Fruit fly (Drosophila melanogaster): ENCODE data around the gene CG9231.

CG9231 gene

dm6 chr3L:19574452-19574851 lies 11.4 kb downstream of the CG9231 start:
- TF ChIP-seq ss (GFP tag; optimal IDR thresholded peaks at IDR 0.05) (no peak), CG31627 (GFP tag; optimal IDR thresholded peaks at IDR 0.05) (no peak), CG8632 (GFP tag; optimal IDR thresholded peaks at IDR 0.05) (no peak), eg (GFP tag; IDR thresholded peaks at IDR 0.05) (no peak), Sox14 (GFP tag; optimal IDR thresholded peaks at IDR 0.05) (no peak), esn (GFP tag; optimal IDR thresholded peaks at IDR 0.05) (no peak), CG6276 (GFP tag; optimal IDR thresholded peaks at IDR 0.05) (no peak), Eip93F (GFP tag; optimal IDR thresholded peaks at IDR 0.05) (no peak), CG6854 (GFP tag; optimal IDR thresholded peaks at IDR 0.05) (no peak), Blimp-1 (GFP tag; optimal IDR thresholded peaks at IDR 0.05) (no peak), CG9139 (GFP tag; optimal IDR thresholded peaks at IDR 0.05) (no peak), Hr4 (GFP tag; optimal IDR thresholded peaks at IDR 0.05) (no peak), achi (GFP tag; optimal IDR thresholded peaks at IDR 0.05) (no peak), CG11294 (GFP tag; IDR thresholded peaks at IDR 0.05) (no peak), Ets96B (tag; optimal IDR thresholded peaks at IDR 0.05) (no peak)

dm6 chr3L:19569407-19569806 lies 16.4 kb downstream of the CG9231 start:
- no peak for TF ChIP-seq CG8119 (GFP tag; IDR thresholded peaks at IDR 0.05)

dm6 chr3L:19568999-19569398 lies 16.8 kb downstream of the CG9231 start:
- no peak for TF ChIP-seq esn (GFP tag; optimal IDR thresholded peaks at IDR 0.05)
- TF ChIP-seq Smox (GFP tag; optimal IDR thresholded peaks at IDR 0.05): no peak
- no peak for TF ChIP-seq Lpt (GFP tag; optimal IDR thresholded peaks at IDR 0.05)
- no peak for TF ChIP-seq CG6276 (GFP tag; optimal IDR thresholded peaks at IDR 0.05)
- no peak for TF ChIP-seq Eip78C (GFP tag)
- TF ChIP-seq CG1621 (tag; optimal IDR thresholded peaks at IDR 0.05): no peak
- no peak for TF ChIP-seq Ets21C (GFP tag; optimal IDR thresholded peaks at IDR 0.05)
- no peak for TF ChIP-seq fkh (GFP tag; optimal IDR thresholded peaks at IDR 0.05)

dm6 chr3L:19566127-19566526 lies 19.7 kb downstream of the CG9231 start:
- TF ChIP-seq achi (GFP tag; optimal IDR thresholded peaks at IDR 0.05) (no peak), OdsH (GFP tag; optimal IDR thresholded peaks at IDR 0.05) (no peak), Sox102F (GFP tag; optimal IDR thresholded peaks at IDR 0.05) (no peak), Met (GFP tag; optimal IDR thresholded peaks at IDR 0.05) (no peak), Ets21C (GFP tag; optimal IDR thresholded peaks at IDR 0.05) (no peak), salr (GFP tag; optimal IDR thresholded peaks at IDR 0.05) (no peak), fkh (GFP tag; optimal IDR thresholded peaks at IDR 0.05) (no peak), Eip78C (GFP tag) (no peak), eg (GFP tag; IDR thresholded peaks at IDR 0.05) (no peak), CG7368 (GFP tag; optimal IDR thresholded peaks at IDR 0.05) (no peak), fd59A (GFP tag; optimal IDR thresholded peaks at IDR 0.05) (no peak), CG4318 (GFP tag; optimal IDR thresholded peaks at IDR 0.05) (no peak), CG1621 (tag; optimal IDR thresholded peaks at IDR 0.05) (no peak)

- no peak for TF ChIP-seq topi (GFP tag; optimal IDR thresholded peaks at IDR 0.05)
- TF ChIP-seq CG16779 (tag; optimal IDR thresholded peaks at IDR 0.05): no peak
- no peak for TF ChIP-seq CG4318 (GFP tag; optimal IDR thresholded peaks at IDR 0.05)
- TF ChIP-seq spab (GFP tag; optimal IDR thresholded peaks at IDR 0.05): no peak
- TF ChIP-seq CG8319 (GFP tag; optimal IDR thresholded peaks at IDR 0.05): no peak
- TF ChIP-seq Met (GFP tag; optimal IDR thresholded peaks at IDR 0.05): no peak
- no peak for TF ChIP-seq Sox14 (GFP tag; optimal IDR thresholded peaks at IDR 0.05)
- TF ChIP-seq dsx (GFP tag; optimal IDR thresholded peaks at IDR 0.05; ENCODE audit: poor library complexity, severe bottlenecking): no peak
- TF ChIP-seq cyc (GFP tag; optimal IDR thresholded peaks at IDR 0.05): no peak
- no peak for TF ChIP-seq OdsH (GFP tag; optimal IDR thresholded peaks at IDR 0.05)
- no peak for TF ChIP-seq CG11902 (GFP tag; optimal IDR thresholded peaks at IDR 0.05)
Observed at dm6 chr3L:19564905-19565700, 20.7 kb downstream of the CG9231 start.

Data from whole organism, prepupa.